Fruit fly (Drosophila melanogaster) whole organism, larva: ENCODE measurements around the gene KaiR1D.

ENCODE experiments used
- noc ChIP-seq: fragments of 200-800 bp; sonication (Bioruptor generic); optimal IDR thresholded peaks from 3 replicates; lab custom pipeline; 2019; ENCODE audit warnings: missing biosample characterization, mild to moderate bottlenecking, missing genetic modification characterization, moderate library complexity

Gene KaiR1D

DNA sequence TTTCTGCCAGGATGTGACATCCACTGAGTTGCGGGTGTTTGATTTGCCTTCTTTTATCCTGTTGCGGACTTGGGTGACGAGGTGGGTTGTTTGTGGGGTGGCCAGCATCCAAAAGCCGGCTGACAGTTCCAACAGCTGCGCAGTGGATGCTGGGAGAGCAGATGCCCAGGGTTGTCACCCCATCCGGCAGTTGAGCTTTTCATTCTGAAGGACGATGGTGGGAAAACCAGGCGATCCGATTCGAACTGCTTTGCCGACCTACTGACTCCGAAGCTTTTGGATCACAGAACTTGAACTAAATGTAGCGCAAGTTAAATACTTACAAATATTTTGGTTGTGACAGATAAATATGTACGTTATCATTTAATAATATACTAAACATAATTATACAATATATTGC, at the start of gene KaiR1D:
KaiR1D (minus strand) TSS at position 28 of the 400 bp plus-strand sequence.
- TF ChIP-seq noc, result no peak

DNA sequence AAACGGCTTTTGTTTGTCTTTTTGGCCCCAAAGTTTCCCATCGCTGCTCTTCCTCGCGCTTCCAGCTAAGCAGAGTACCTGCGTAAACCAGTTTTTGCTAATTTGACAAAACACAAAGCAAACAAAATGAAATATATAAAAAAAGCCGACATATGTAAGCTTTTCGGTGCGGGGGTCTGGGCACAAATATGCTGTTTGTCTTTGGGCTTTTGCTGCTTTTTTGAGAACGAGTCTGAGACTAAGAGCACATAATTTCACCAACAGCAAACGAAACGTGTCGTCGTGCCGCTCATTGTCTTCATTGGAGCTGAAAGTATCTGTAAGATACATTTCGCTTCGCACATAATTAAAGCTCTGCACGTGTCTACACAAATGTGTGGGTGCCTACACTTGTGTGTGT, 49.8 kb upstream of the KaiR1D start:
- peak; percentile 34 for TF ChIP-seq noc

DNA sequence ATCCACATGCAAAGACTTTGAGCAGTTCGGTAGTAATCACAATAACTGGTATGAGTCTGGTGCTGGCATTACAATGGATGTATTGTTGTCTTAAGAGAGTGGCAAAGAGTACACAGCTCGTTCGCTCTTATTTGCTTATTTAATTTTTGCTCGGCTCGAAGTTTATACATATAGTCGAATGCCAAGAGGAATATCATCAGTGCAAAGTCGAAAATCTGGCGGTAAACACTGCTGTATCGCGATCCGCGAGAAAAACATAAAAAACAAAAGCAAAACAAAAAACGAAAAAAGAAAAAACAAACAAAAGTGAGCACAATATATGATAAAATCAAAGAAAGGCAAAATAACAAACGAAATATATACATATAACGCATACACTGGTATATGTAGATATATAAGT, 48.1 kb upstream of the KaiR1D start, which contains the start of gene hdly:
hdly (plus strand) TSS at position 194 of the 400 bp plus-strand sequence.
- TF ChIP-seq noc, result peak; percentile 70

DNA sequence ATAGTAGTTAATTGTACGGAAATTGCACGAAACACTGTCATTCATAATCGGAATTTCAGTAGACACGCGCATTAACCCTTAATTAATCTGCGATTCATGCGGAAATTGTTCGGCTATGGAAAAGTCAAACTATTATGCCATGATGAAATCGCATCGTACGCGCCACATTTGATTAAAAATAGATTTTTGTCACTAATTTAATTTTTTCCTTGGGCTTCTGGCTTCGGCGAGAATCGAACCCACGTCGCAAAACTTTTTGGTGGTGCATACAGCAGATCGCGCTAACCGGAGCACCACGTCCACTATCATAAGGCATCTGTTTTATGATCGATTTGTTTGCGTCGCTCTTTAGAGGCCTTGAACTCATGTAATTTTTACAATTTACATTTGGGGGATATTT, 46.7 kb upstream of the KaiR1D start:
- TF ChIP-seq noc, result no peak

DNA sequence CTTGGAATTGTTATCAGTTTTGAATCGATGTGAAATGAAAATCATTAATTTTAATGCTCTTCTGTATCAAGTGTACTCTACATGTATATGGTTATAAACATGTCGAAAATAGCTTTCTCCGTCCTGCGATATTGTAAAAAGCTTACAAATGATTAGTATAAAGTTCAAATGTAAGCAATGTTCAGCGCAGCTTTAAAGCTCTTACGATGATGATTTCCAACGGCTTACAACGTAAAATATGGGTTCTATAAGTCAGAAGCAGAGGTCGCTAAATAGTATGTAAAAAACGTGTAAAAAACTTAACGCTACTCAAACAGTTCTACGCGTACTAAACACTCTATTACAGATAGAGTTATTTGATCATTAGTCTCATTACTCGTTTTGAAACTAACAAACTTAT, 42.6 kb upstream of the KaiR1D start:
- TF ChIP-seq noc, result no peak

DNA sequence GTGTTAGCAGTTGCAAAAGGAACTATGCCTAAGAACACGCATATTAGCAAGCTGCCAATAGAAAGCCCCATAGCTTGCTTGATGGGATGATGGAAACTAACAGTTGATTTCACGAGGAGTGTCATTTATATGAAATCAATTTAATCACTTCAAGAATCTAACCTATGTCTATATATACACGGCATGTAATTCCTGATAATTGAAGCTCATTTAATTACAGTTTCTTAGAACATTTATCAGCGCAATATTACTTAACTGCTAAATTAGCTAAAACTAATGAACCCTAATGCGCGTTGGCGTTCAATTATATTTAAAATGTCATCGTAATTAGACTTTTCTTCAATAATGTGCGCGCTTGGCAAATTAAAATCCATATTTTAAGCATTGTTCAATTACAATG, 39.4 kb upstream of the KaiR1D start, which contains the start of gene TotX:
TotX (minus strand) TSS at position 101 of the 400 bp plus-strand sequence.
- TF ChIP-seq noc, result no peak

DNA sequence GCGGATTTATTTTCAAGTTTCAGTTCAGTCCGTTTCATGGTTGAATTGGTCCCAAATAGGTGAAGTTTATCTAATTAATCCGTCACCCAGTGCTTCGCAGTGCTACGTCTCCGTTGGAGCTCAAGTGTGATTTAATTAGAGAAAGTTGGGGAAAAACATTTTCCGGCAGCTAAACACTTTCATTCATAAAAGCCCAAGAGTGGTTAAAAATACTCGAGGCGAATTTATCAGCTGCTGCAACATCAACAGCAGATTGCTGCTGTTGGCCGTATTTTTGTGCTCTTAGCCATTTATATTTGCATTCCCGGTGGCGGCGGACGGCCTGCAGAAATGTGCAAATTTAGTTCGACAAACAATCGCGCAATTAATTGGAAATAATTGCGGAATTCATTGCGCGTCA, 35.6 kb upstream of the KaiR1D start, which contains the start of gene Grik:
Grik (plus strand) TSS at position 301 of the 400 bp plus-strand sequence.
- TF ChIP-seq noc, result no peak

DNA sequence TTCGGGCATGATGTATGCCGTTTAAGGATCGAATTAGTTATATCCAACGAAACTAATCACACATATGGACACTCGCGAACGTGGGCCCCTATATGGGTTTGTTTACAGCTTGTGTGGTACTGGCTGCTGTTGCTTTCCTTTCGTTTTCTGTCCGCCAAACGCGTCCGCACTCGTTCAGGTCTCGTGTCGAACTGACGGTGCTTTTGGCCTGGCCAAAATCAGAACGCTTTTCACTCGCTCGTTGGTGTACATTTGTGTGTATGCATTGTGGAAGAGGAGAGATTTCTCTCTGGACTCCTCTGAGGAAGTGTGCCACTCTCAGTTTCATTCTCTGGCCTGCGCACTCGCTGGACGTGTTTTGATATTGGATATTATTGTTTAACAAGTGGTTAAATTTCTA, 31.1 kb upstream of the KaiR1D start, which contains the start of gene Ktl:
Ktl (minus strand) TSS at position 193 of the 400 bp plus-strand sequence.
- no peak for TF ChIP-seq noc

DNA sequence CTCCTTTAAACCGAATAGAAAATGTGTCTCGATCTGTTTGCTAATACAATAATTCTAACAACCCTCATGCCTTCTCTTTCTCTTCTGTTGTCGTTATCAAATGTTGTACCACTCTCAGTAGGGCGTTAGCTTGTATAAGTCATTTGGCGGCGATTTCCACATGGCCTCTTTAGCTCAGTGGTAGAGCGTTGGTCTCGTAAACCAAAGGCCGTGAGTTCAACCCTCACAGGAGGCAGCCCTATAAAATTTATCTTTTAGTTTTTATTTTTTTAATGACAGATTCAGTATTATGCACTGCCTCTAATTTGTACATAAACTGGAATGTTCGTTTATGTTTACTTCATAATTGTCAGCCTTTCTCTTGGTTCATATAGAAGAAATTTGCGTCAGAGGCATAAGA, 25.5 kb upstream of the KaiR1D start:
- TF ChIP-seq noc, result no peak

DNA sequence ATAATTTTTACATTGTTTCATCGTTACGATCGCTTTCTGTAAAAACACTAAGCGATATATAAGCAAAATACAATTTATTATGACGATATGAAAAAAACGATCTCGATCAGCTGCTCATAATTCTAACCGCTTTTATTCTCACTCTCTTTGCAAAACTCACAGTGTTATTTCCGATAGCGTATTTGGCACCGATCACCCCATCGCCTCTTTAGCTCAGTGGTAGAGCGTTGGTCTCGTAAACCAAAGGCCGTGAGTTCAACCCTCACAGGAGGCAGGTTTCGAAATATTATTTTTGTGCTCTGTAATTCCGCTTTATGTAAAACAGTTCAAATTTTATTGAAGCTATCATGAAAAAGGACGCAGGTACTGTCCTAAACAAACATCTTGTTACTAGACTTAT, 24.9 kb upstream of the KaiR1D start:
- no peak for TF ChIP-seq noc

DNA sequence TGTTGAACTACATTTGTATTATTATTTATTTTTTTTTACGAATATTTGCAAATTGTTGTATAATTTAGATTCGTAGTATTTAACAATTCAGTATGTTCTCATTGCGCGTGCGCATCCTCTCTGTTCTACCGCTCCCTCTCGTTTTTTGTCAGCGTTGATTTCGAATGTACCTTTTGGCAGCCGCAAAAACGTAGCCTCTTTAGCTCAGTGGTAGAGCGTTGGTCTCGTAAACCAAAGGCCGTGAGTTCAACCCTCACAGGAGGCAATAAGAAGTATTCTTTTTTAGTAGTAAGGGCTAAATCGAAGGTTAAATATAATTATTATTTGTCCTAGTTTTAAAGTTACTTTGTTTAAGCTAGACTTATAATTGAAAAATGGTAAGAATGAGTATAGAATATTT, 24.5 kb upstream of the KaiR1D start:
- no peak for TF ChIP-seq noc

DNA sequence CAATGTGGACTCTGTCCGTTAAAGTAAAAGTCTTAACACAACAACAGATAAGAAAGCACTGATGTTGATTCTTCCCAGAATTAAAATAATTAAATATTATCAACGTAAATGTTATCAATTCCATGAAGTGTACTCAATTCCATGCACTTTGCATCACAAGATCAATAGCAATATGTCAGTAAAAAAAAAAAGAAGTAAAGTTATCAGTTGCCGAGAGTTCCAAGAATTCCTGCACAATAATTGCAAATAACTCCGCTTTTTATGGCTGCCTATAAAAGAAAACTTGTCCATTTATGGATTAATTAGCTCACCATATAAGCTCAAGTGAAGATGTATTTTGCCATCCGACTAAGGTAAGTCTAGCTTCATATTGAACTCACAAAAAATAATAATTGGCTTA, 11.4 kb upstream of the KaiR1D start, which contains the start of gene TotZ:
TotZ (plus strand) TSS at position 301 of the 400 bp plus-strand sequence.
- TF ChIP-seq noc, result no peak

DNA sequence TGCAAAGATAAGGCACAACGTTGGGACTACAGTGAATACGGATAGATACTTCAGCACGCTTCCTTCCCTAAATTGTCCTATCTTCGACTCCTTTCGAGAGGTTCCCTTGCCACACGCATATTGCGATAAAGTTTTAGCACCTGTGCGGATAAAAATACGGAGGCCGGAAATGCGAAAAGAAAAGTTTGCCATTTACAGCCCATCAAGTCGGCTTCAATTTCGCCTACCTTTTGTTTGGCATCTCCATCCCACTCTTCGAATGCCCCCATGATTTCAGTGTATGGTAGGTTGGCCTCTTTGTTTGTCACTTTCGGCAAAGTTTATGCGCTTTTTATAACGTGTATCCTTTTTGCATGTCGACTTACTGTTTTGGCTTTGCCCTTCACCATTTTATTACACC, 10.6 kb upstream of the KaiR1D start:
- no peak for TF ChIP-seq noc

DNA sequence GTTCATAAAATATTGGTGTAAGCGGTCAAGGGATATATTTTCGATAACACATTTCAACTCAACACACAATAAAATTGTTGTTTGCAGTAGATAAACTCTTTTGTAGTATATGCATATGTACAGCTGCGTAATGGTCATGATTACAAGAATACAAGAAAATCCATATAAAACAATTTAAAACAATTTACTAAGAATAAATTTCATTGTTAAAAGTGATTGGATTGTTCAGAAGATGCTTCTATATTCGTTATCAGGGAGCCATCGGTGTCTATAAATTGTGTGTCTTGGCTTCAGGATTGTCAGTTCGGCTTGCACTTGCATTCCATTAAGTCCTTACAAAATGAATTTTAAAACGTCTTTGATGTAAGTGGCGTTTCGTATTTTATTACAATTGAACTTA, 7.6 kb upstream of the KaiR1D start, which contains the start of gene TotB:
TotB (plus strand) TSS at position 301 of the 400 bp plus-strand sequence.
- no peak for TF ChIP-seq noc

DNA sequence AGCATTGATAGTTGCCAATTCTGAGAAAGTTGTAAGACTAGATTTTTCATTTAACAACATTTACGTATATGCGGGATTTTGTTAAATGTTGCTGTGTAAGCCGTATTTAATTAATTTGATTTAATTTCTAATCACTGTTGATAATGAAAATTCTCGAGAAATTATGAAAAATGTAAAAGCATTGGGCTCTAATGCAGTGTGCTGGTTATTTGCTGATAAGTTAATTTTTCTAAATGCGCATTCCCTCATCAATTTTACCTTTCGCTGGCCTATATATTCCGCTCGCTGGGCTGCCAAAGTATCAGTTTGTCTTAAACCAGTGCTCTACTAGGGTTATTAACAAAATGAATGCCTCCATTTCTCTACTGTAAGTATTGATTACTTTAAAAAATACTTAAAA, 6.7 kb upstream of the KaiR1D start, which contains the start of gene TotC:
TotC (plus strand) TSS at position 301 of the 400 bp plus-strand sequence.
- no peak for TF ChIP-seq noc

DNA sequence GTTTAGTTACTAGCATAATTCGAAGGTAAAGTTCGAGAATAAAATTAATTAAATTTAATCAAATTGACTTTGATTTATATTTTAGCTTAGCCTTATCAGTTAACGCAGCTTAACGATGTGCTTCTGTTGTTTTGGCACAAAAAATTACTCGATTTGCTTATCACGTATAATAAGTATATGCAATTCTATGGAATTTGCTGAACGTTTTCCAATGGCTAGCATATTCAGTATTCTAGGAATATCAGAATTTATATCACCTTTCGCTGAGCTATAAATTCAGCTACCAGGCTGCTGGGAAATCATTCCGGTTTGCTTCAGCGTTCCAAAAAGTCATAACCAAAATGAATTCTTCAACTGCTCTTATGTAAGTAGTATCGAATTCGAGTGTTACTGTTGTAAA, 4.7 kb upstream of the KaiR1D start, which contains the start of gene TotA:
TotA (plus strand) TSS at position 301 of the 400 bp plus-strand sequence.
- TF ChIP-seq noc, result no peak

DNA sequence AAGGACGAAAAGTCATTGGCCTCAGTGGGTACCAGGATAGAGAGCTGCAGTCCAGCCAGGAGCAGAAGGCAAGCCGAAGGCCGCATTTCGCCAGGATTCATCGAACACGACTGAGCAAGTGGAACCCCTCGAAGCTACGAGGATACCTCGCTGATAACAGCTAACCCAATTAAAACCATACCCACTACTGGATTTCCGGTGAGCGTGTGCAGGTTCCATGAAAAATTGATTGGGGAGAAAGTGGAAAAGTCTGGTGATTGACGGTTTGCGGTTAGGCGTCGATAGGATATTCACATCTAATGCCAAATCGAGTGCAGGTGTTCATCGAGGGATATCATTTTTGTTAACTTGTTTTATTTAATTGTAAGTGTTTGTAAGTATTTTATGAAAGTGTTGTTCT, 6.2 kb downstream of the KaiR1D start, which contains the start of gene Ir93a:
Ir93a (minus strand) TSS at position 101 of the 400 bp plus-strand sequence.
- TF ChIP-seq noc, result no peak

DNA sequence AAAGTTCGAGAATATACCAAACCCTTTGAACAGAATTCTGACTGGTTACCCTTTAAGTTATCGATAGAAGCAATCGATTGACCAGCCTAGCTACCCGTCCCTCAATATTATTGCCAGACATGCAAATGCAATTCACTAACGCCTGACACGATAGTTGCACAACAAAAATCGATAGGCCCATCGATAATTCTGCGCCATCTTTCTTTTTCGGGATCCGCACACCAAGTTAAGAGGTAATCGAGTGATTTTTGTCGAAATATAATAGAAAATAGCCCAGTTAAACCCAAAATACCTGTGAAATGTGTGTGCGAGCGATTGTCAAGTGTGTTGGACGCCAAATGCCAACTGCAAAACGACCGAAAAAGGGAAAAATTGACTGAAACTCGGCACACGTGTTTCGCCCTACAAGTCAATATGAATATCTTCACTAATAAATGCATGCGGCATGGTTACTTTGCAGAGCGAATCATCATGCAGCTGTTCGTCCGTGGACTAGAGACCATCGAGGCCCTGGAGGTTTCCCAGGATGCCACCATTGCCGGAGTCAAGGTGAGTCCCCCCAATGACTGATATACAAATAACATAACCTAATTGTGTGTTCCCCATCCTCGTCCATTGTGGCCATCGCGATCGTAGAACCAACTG, 15.5 kb downstream of the KaiR1D start, which contains the start of gene RpS30:
RpS30 (plus strand) TSS at position 122 of the 645 bp plus-strand sequence.
- peak; percentile 18 for TF ChIP-seq noc
